Worm (Caenorhabditis elegans): ENCODE measurements around the gene dmsr-3.

Gene dmsr-3

DNA sequence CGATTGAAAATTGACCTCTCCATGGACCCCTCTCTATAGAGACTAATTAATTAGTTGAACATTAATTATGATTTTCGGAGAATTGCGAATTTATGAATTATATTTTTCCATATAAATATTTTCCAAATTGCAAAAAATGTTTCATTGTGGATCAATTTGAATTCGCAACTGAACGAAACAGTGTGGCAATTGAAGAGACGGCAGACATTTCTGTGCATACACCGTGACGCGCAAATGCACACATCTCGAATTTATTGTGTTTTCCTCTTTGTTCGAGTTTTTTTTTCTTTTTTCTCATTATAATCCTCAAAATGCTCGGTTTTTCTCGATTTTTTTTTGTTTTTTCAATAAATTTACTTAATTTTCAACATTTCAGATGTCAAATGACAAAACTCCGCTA lies 13.2 kb upstream of the dmsr-3 start, which contains the start of gene Y48C3A.20:
Gene Y48C3A.20, plus strand, starts transcription at position 377 of the 400 bp plus-strand sequence.
- TF ChIP-seq ztf-11 (tag; optimal IDR thresholded peaks at IDR 0.05) (peak in 1 of 2 experiments; percentile 13), dpl-1 (GFP tag; optimal IDR thresholded peaks at IDR 0.05) (peak; percentile 79 to 84 (median 81)), nhr-19 (GFP tag; conservative IDR thresholded peaks at IDR 0.05) (peak; percentile 72; the same call in 1 of the 2 replicates), elt-3 (tag; optimal IDR thresholded peaks at IDR 0.05) (peak in 2 of 6 experiments; percentile 59 to 61), rnt-1 (tag; optimal IDR thresholded peaks at IDR 0.05) (no peak), nhr-76 (tag; optimal IDR thresholded peaks at IDR 0.05) (no peak), egl-13 (tag; optimal IDR thresholded peaks at IDR 0.05) (peak; percentile 62), efl-1 (optimal IDR thresholded peaks at IDR 0.05) (peak; percentile 83 to 86), efl-1 (GFP tag; optimal IDR thresholded peaks at IDR 0.05 in 1 of 2) (peak; percentile 84 to 98), nhr-90 (tag; optimal IDR thresholded peaks at IDR 0.05; ENCODE audit: poor library complexity) (peak; percentile 74), nhr-85 (tag) (peak; percentile 74), ceh-82 (tag; optimal IDR thresholded peaks at IDR 0.05) (peak; percentile 74 to 82 (median 81)), lsy-2 (tag; optimal IDR thresholded peaks at IDR 0.05) (peak; percentile 83 to 85), unc-86 (tag; optimal IDR thresholded peaks at IDR 0.05) (peak; percentile 76), lin-35 (GFP tag; optimal IDR thresholded peaks at IDR 0.05) (peak; percentile 85 to 86), nhr-77 (tag; optimal IDR thresholded peaks at IDR 0.05) (no peak), efl-3 (GFP tag; optimal IDR thresholded peaks at IDR 0.05) (no peak), snu-23 (GFP tag; optimal IDR thresholded peaks at IDR 0.05) (peak; percentile 90), lin-39 (tag; optimal IDR thresholded peaks at IDR 0.05) (peak; percentile 43), hpl-2 (GFP tag; optimal IDR thresholded peaks at IDR 0.05) (peak; percentile 32), ztf-4 (tag; optimal IDR thresholded peaks at IDR 0.05) (peak; percentile 70), fos-1 (tag; optimal IDR thresholded peaks at IDR 0.05) (peak; percentile 73), blmp-1 (tag; optimal IDR thresholded peaks at IDR 0.05) (peak; percentile 67), fkh-8 (tag; optimal IDR thresholded peaks at IDR 0.05) (peak; percentile 64), hlh-4 (tag; optimal IDR thresholded peaks at IDR 0.05) (no peak), unc-98 (GFP tag; IDR thresholded peaks at IDR 0.05) (no peak), F16B12.6 (tag; optimal IDR thresholded peaks at IDR 0.05) (peak; percentile 99), xbp-1 (tag; optimal IDR thresholded peaks at IDR 0.05) (peak; percentile 75), isw-1 (GFP tag; IDR thresholded peaks at IDR 0.05) (peak; percentile 67), tbx-2 (tag; optimal IDR thresholded peaks at IDR 0.05) (peak; percentile 79), ceh-88 (GFP tag; IDR thresholded peaks at IDR 0.05) (peak; percentile 54), ceh-8 (GFP tag; optimal IDR thresholded peaks at IDR 0.05) (no peak), mdl-1 (tag; optimal IDR thresholded peaks at IDR 0.05) (peak in 1 of 2 experiments; percentile 72), snpc-4 (tag; optimal IDR thresholded peaks at IDR 0.05) (peak; percentile 83), nhr-47 (tag; optimal IDR thresholded peaks at IDR 0.05) (no peak), lin-13 (GFP tag; optimal IDR thresholded peaks at IDR 0.05) (peak; percentile 46), pax-3 (tag; optimal IDR thresholded peaks at IDR 0.05) (peak; percentile 51), unc-130 (tag; optimal IDR thresholded peaks at IDR 0.05) (peak; percentile 77), sup-37 (GFP tag; optimal IDR thresholded peaks at IDR 0.05) (peak; percentile 8), sox-4 (tag; optimal IDR thresholded peaks at IDR 0.05) (peak; percentile 25), tlp-1 (tag; optimal IDR thresholded peaks at IDR 0.05) (no peak), irx-1 (tag; optimal IDR thresholded peaks at IDR 0.05) (peak; percentile 67), skn-1 (tag; optimal IDR thresholded peaks at IDR 0.05) (peak; percentile 77), C04F5.9 (tag; optimal IDR thresholded peaks at IDR 0.05) (peak; percentile 71), lin-15B (tag; optimal IDR thresholded peaks at IDR 0.05) (peak; percentile 49), jun-1 (tag; optimal IDR thresholded peaks at IDR 0.05) (no peak), mep-1 (tag; optimal IDR thresholded peaks at IDR 0.05) (peak; percentile 97), C16A3.4 (tag; optimal IDR thresholded peaks at IDR 0.05) (peak; percentile 66)
